Worm (Caenorhabditis elegans) whole organism, L3 larva: ENCODE measurements around the gene rpb-4.

ENCODE experiments used
- R02D3.7 ChIP-seq: fragments of 150-350 bp; optimal IDR thresholded peaks from 2 replicates; lab custom pipeline; 2014; ENCODE audit warnings: missing biosample characterization, missing genetic modification characterization
- ZK546.5 ChIP-seq: sonication (generic microtip); optimal IDR thresholded peaks from 2 replicates; lab custom pipeline; 2017; ENCODE audit warnings: missing biosample characterization, missing genetic modification characterization
- aly-2 ChIP-seq: fragments of 150-350 bp; optimal IDR thresholded peaks from 2 replicates; lab custom pipeline; 2014; ENCODE audit warnings: missing biosample characterization, missing genetic modification characterization
- ama-1 ChIP-seq: fragments of 150-350 bp; optimal IDR thresholded peaks from 2 replicates; lab custom pipeline; 2018
- ceh-16 ChIP-seq: sonication (generic microtip); optimal IDR thresholded peaks from 2 replicates; lab custom pipeline; 2017; ENCODE audit warnings: missing biosample characterization, missing genetic modification characterization
- ceh-28 ChIP-seq: fragments of 150-350 bp; optimal IDR thresholded peaks from 2 replicates; lab custom pipeline; 2014; ENCODE audit warnings: missing biosample characterization, missing genetic modification reagents, missing genetic modification characterization
- ceh-82 ChIP-seq: fragments of 150-350 bp; optimal IDR thresholded peaks from 2 replicates; lab custom pipeline; 2014; ENCODE audit warnings: missing biosample characterization, missing genetic modification characterization
- ceh-9 ChIP-seq: sonication (generic microtip); optimal IDR thresholded peaks from 2 replicates; lab custom pipeline; 2018; ENCODE audit warnings: missing biosample characterization, missing genetic modification characterization
- daf-12 ChIP-seq: fragments of 150-350 bp; optimal IDR thresholded peaks from 2 replicates; lab custom pipeline; 2014; ENCODE audit warnings: missing biosample characterization, missing genetic modification reagents, missing genetic modification characterization
- egl-27 ChIP-seq: sonication (generic microtip); optimal IDR thresholded peaks from 4 replicates; lab custom pipeline; 2017; ENCODE audit warnings: missing biosample characterization, missing genetic modification reagents, missing genetic modification characterization
- egl-5 ChIP-seq: fragments of 150-350 bp; optimal IDR thresholded peaks from 2 replicates; lab custom pipeline; 2017; ENCODE audit warnings: missing biosample characterization, missing genetic modification reagents, missing genetic modification characterization, inconsistent platforms
- elt-1 ChIP-seq: fragments of 150-350 bp; optimal IDR thresholded peaks from 2 replicates; lab custom pipeline; 2014; ENCODE audit warnings: missing biosample characterization, missing genetic modification characterization
- elt-2 ChIP-seq: sonication (generic microtip); optimal IDR thresholded peaks from 2 replicates; lab custom pipeline; 2016; ENCODE audit warnings: missing genetic modification reagents, mild to moderate bottlenecking, missing genetic modification characterization, missing compliant biosample characterization
- elt-3 ChIP-seq, 3 experiments: fragments of 150-350 bp in 1 of 3; sonication (generic microtip) in 2 of 3; optimal IDR thresholded peaks; 2 replicates in 2 of 3; 4 replicates in 1 of 3; lab custom pipeline; 2014 to 2017; ENCODE audit warnings: missing biosample characterization in 3 of 3, missing genetic modification characterization in 3 of 3
- eor-1 ChIP-seq, 2 experiments: fragments of 150-350 bp; optimal IDR thresholded peaks; 2 replicates each; lab custom pipeline; 2014 to 2018; ENCODE audit warnings: missing biosample characterization in 2 of 2, missing genetic modification characterization in 2 of 2
- fkh-10 ChIP-seq: sonication (generic microtip); optimal IDR thresholded peaks from 2 replicates; lab custom pipeline; 2017; ENCODE audit warnings: missing biosample characterization, missing genetic modification reagents, missing genetic modification characterization
- fkh-2 ChIP-seq: fragments of 150-350 bp; optimal IDR thresholded peaks from 2 replicates; lab custom pipeline; 2014; ENCODE audit warnings: missing biosample characterization, missing genetic modification reagents, missing genetic modification characterization
- fos-1 ChIP-seq: fragments of 150-350 bp; optimal IDR thresholded peaks from 2 replicates; lab custom pipeline; 2014; ENCODE audit warnings: missing biosample characterization, missing genetic modification characterization
- hmg-11 ChIP-seq: sonication (generic microtip); optimal IDR thresholded peaks from 2 replicates; lab custom pipeline; 2016; ENCODE audit warnings: missing genetic modification characterization, missing compliant biosample characterization
- jun-1 ChIP-seq: fragments of 150-350 bp; optimal IDR thresholded peaks from 2 replicates; lab custom pipeline; 2014; ENCODE audit warnings: missing biosample characterization, missing genetic modification reagents, missing genetic modification characterization
- lin-15B ChIP-seq: fragments of 150-350 bp; optimal IDR thresholded peaks from 2 replicates; lab custom pipeline; 2014; ENCODE audit warnings: missing biosample characterization, missing genetic modification characterization
- lin-39 ChIP-seq: fragments of 150-350 bp; optimal IDR thresholded peaks from 2 replicates; lab custom pipeline; 2018; ENCODE audit warnings: missing biosample characterization, missing genetic modification reagents, missing genetic modification characterization
- lsy-12 ChIP-seq: sonication (generic microtip); optimal IDR thresholded peaks from 2 replicates; lab custom pipeline; 2016; ENCODE audit warnings: mild to moderate bottlenecking, missing genetic modification characterization, missing compliant biosample characterization
- mdl-1 ChIP-seq: fragments of 150-350 bp; optimal IDR thresholded peaks from 2 replicates; lab custom pipeline; 2014; ENCODE audit warnings: missing biosample characterization, missing genetic modification characterization
- mml-1 ChIP-seq: fragments of 150-350 bp; sonication (generic microtip); optimal IDR thresholded peaks from 3 replicates; lab custom pipeline; 2014; ENCODE audit warnings: missing biosample characterization, missing genetic modification characterization
- nfya-1 ChIP-seq: sonication (generic microtip); optimal IDR thresholded peaks from 2 replicates; lab custom pipeline; 2017; ENCODE audit warnings: missing genetic modification characterization, mild to moderate bottlenecking, missing compliant biosample characterization, antibody characterized with exemption, moderate library complexity; ENCODE audit not compliant: insufficient read depth
- nhr-11 ChIP-seq: fragments of 150-350 bp; optimal IDR thresholded peaks from 2 replicates; lab custom pipeline; 2014; ENCODE audit warnings: missing biosample characterization, missing genetic modification characterization
- nhr-12 ChIP-seq: fragments of 150-350 bp; optimal IDR thresholded peaks from 2 replicates; lab custom pipeline; 2014; ENCODE audit warnings: missing biosample characterization, missing genetic modification characterization
- nhr-23 ChIP-seq: fragments of 150-350 bp; optimal IDR thresholded peaks from 2 replicates; lab custom pipeline; 2014; ENCODE audit warnings: missing biosample characterization, missing genetic modification reagents, missing genetic modification characterization
- nhr-237 ChIP-seq: fragments of 150-350 bp; optimal IDR thresholded peaks from 2 replicates; lab custom pipeline; 2014; ENCODE audit warnings: missing biosample characterization, missing genetic modification characterization
- nhr-25 ChIP-seq: sonication (generic microtip); optimal IDR thresholded peaks from 2 replicates; lab custom pipeline; 2017; ENCODE audit warnings: missing biosample characterization, missing genetic modification characterization
- nhr-28 ChIP-seq: fragments of 150-350 bp; optimal IDR thresholded peaks from 2 replicates; lab custom pipeline; 2014; ENCODE audit warnings: missing biosample characterization, missing genetic modification characterization
- nhr-43 ChIP-seq: sonication (generic microtip); optimal IDR thresholded peaks from 2 replicates; lab custom pipeline; 2016; ENCODE audit warnings: mild to moderate bottlenecking, missing genetic modification characterization, missing compliant biosample characterization; ENCODE audit not compliant: poor library complexity, severe bottlenecking
- nhr-67 ChIP-seq: fragments of 150-350 bp; optimal IDR thresholded peaks from 2 replicates; lab custom pipeline; 2014; ENCODE audit warnings: missing biosample characterization, missing genetic modification characterization
- nhr-76 ChIP-seq: fragments of 150-350 bp; sonication (generic microtip); optimal IDR thresholded peaks from 5 replicates; lab custom pipeline; 2014; ENCODE audit warnings: missing biosample characterization, missing genetic modification characterization
- nhr-77 ChIP-seq: fragments of 150-350 bp; optimal IDR thresholded peaks from 2 replicates; lab custom pipeline; 2014; ENCODE audit warnings: missing biosample characterization, missing genetic modification characterization
- pha-4 ChIP-seq: fragments of 150-350 bp; optimal IDR thresholded peaks from 2 replicates; lab custom pipeline; 2014; ENCODE audit warnings: missing biosample characterization, missing genetic modification reagents, missing genetic modification characterization
- pqm-1 ChIP-seq: fragments of 150-350 bp; optimal IDR thresholded peaks from 2 replicates; lab custom pipeline; 2017; ENCODE audit warnings: missing biosample characterization, missing genetic modification characterization, inconsistent platforms
- sea-2 ChIP-seq: fragments of 150-350 bp; sonication (generic microtip); optimal IDR thresholded peaks from 4 replicates; lab custom pipeline; 2014; ENCODE audit warnings: missing biosample characterization, missing genetic modification reagents, missing genetic modification characterization
- skn-1 ChIP-seq: fragments of 150-350 bp; optimal IDR thresholded peaks from 2 replicates; lab custom pipeline; 2014; ENCODE audit warnings: missing biosample characterization, missing genetic modification characterization
- snpc-4 ChIP-seq: fragments of 150-350 bp; optimal IDR thresholded peaks from 2 replicates; lab custom pipeline; 2014; ENCODE audit warnings: missing biosample characterization, missing genetic modification characterization
- tbx-2 ChIP-seq: sonication (generic microtip); optimal IDR thresholded peaks from 2 replicates; lab custom pipeline; 2016; ENCODE audit warnings: mild to moderate bottlenecking, missing genetic modification characterization, missing compliant biosample characterization
- unc-39 ChIP-seq: sonication (generic microtip); optimal IDR thresholded peaks from 4 replicates; lab custom pipeline; 2017; ENCODE audit warnings: missing biosample characterization, missing genetic modification characterization
- unc-62 ChIP-seq: fragments of 150-350 bp; sonication (generic microtip); optimal IDR thresholded peaks from 4 replicates; lab custom pipeline; 2014; ENCODE audit warnings: missing biosample characterization, missing genetic modification reagents, missing genetic modification characterization
- zag-1 ChIP-seq: fragments of 150-350 bp; optimal IDR thresholded peaks from 2 replicates; lab custom pipeline; 2014; ENCODE audit warnings: missing biosample characterization, missing genetic modification characterization
- ztf-11 ChIP-seq: fragments of 150-350 bp; optimal IDR thresholded peaks from 2 replicates; lab custom pipeline; 2014; ENCODE audit warnings: missing biosample characterization, missing genetic modification characterization
- ztf-4 ChIP-seq: fragments of 150-350 bp; optimal IDR thresholded peaks from 2 replicates; lab custom pipeline; 2014; ENCODE audit warnings: missing biosample characterization, missing genetic modification characterization

Gene rpb-4

ce11 chrII:7326997-7327396 is 47.3 kb upstream of the rpb-4 start:
- TF ChIP-seq nhr-12 (no peak), nhr-11 (tag; lab: Kevin White, UChicago) (peak; percentile 7), lin-39 (tag; lab: Kevin White, UChicago) (peak; percentile 77), ztf-11 (no peak), nfya-1 (tag; lab: Kevin White, UChicago) (peak; percentile 78), snpc-4 (tag; lab: Kevin White, UChicago) (peak; percentile 16), egl-5 (tag; lab: Kevin White, UChicago) (peak; percentile 24), lin-15B (tag; lab: Kevin White, UChicago) (peak; percentile 21), fkh-10 (peak; percentile 72), mdl-1 (tag; lab: Kevin White, UChicago) (peak; percentile 22), tbx-2 (tag; lab: Kevin White, UChicago) (peak; percentile 39), lsy-12 (tag; lab: Kevin White, UChicago) (peak; percentile 18), fkh-2 (no peak), hmg-11 (tag; lab: Kevin White, UChicago) (peak; percentile 30)

DNA sequence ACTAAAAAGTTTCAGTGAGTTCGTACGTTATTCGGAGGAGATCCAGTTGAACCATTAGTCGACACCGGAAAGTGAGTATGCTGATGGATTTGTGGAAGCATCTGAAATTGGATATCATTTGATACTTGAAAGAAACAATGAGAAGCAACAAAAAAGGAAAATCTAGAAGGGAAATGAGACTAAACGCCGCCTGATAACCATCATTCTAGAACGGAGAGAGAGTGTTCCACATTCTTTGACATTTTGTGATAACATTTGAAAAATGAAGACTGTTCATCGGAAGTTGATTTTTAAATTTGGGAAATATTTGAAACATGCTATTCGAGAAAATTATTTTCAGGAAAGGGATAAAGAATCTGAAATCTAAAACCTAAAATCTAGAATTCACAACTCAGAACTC is 43.1 kb upstream of the rpb-4 start, which contains the start of gene npax-1:
npax-1 (minus strand) TSS at position 101 of the 400 bp plus-strand sequence.
- TF ChIP-seq nfya-1 (tag; lab: Kevin White, UChicago) = no peak
- no peak for TF ChIP-seq ceh-9 (tag; lab: Kevin White, UChicago)
- no peak for TF ChIP-seq tbx-2 (tag; lab: Kevin White, UChicago)
- TF ChIP-seq nhr-67 (tag; lab: Kevin White, UChicago) = no peak
- no peak for TF ChIP-seq daf-12
- no peak for TF ChIP-seq ceh-28
- no peak for TF ChIP-seq lin-39 (tag; lab: Kevin White, UChicago)

DNA sequence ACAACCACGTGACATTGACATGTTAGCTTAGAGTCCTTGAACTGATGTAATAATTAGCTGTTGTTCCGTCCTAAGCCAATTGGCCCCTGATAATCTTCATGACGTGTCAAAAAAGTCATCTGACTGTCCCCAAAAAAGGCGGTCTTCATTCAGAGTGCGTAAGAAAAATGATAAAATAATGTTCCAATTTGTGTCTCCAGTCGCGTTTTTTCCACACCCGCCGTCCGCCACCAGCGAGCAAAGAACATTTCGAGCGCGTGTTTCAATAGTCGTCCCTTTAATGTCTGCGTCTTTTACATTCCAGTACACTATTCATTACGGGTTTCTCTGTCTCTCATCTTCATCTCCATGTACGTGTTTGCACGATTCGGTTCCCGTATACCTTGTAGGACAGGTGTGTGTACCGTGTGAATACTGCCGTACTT is 36.8 kb upstream of the rpb-4 start:
- TF ChIP-seq elt-3 (tag; optimal IDR thresholded peaks at IDR 0.05; lab: Kevin White, UChicago) (peak in 2 of 3 experiments; percentile 34 to 69), hmg-11 (tag; lab: Kevin White, UChicago) (peak; percentile 61), fos-1 (no peak), eor-1 (tag; optimal IDR thresholded peaks at IDR 0.05; lab: Kevin White, UChicago) (no peak), nhr-28 (no peak), ceh-28 (peak; percentile 67), nhr-76 (tag; lab: Kevin White, UChicago) (no peak), lsy-12 (tag; lab: Kevin White, UChicago) (peak; percentile 66), egl-27 (tag; lab: Kevin White, UChicago) (no peak), elt-1 (tag; lab: Kevin White, UChicago) (no peak), unc-39 (tag; lab: Kevin White, UChicago) (no peak), skn-1 (tag; lab: Kevin White, UChicago) (no peak), ZK546.5 (tag; lab: Kevin White, UChicago) (no peak), daf-12 (no peak), mdl-1 (tag; lab: Kevin White, UChicago) (peak; percentile 63), fkh-2 (no peak), nhr-12 (no peak), nhr-77 (tag; lab: Kevin White, UChicago) (no peak), ceh-82 (no peak), nfya-1 (tag; lab: Kevin White, UChicago) (peak; percentile 72), nhr-67 (tag; lab: Kevin White, UChicago) (no peak), pqm-1 (tag; lab: Kevin White, UChicago) (peak; percentile 95), tbx-2 (tag; lab: Kevin White, UChicago) (peak; percentile 75), mml-1 (tag; lab: Kevin White, UChicago) (no peak), egl-5 (tag; lab: Kevin White, UChicago) (no peak), ceh-9 (tag; lab: Kevin White, UChicago) (no peak), nhr-23 (tag; lab: Kevin White, UChicago) (peak; percentile 92), nhr-43 (tag; lab: Kevin White, UChicago) (peak; percentile 99), elt-2 (tag; lab: Kevin White, UChicago) (peak; percentile 94), unc-62 (no peak), snpc-4 (tag; lab: Kevin White, UChicago) (peak; percentile 37), zag-1 (tag; lab: Kevin White, UChicago) (no peak), jun-1 (tag; lab: Kevin White, UChicago) (peak; percentile 83), ztf-4 (tag; lab: Kevin White, UChicago) (peak; percentile 53), fkh-10 (no peak), aly-2 (tag; lab: Kevin White, UChicago) (no peak), lin-15B (tag; lab: Kevin White, UChicago) (peak; percentile 2), ztf-11 (no peak), ama-1 (lab: Kevin White, UChicago) (peak; percentile 17), nhr-237 (tag; lab: Kevin White, UChicago) (no peak), nhr-11 (tag; lab: Kevin White, UChicago) (no peak), sea-2 (GFP tag; lab: Kevin White, UChicago) (no peak), nhr-25 (tag; lab: Kevin White, UChicago) (peak; percentile 90), lin-39 (tag; lab: Kevin White, UChicago) (peak; percentile 67), ceh-16 (tag; lab: Kevin White, UChicago) (no peak), pha-4 (peak; percentile 91), R02D3.7 (tag; lab: Kevin White, UChicago) (peak; percentile 10)
